Worm (Caenorhabditis elegans) whole organism, L3 larva: ENCODE measurements around the gene K01A2.6.

Experiments
- ama-1 ChIP-seq: fragments of 150-350 bp; optimal IDR thresholded peaks from 2 replicates; lab custom pipeline; 2018
- egl-27 ChIP-seq: sonication (generic microtip); optimal IDR thresholded peaks from 4 replicates; lab custom pipeline; 2017; ENCODE audit warnings: missing biosample characterization, missing genetic modification reagents, missing genetic modification characterization
- elt-2 ChIP-seq: sonication (generic microtip); optimal IDR thresholded peaks from 2 replicates; lab custom pipeline; 2016; ENCODE audit warnings: missing genetic modification reagents, mild to moderate bottlenecking, missing genetic modification characterization, missing compliant biosample characterization
- nhr-11 ChIP-seq: fragments of 150-350 bp; optimal IDR thresholded peaks from 2 replicates; lab custom pipeline; 2014; ENCODE audit warnings: missing biosample characterization, missing genetic modification characterization
- nhr-28 ChIP-seq: fragments of 150-350 bp; optimal IDR thresholded peaks from 2 replicates; lab custom pipeline; 2014; ENCODE audit warnings: missing biosample characterization, missing genetic modification characterization
- nhr-43 ChIP-seq: sonication (generic microtip); optimal IDR thresholded peaks from 2 replicates; lab custom pipeline; 2016; ENCODE audit warnings: mild to moderate bottlenecking, missing genetic modification characterization, missing compliant biosample characterization; ENCODE audit not compliant: poor library complexity, severe bottlenecking
- nhr-76 ChIP-seq: fragments of 150-350 bp; sonication (generic microtip); optimal IDR thresholded peaks from 5 replicates; lab custom pipeline; 2014; ENCODE audit warnings: missing biosample characterization, missing genetic modification characterization
- nhr-77 ChIP-seq: fragments of 150-350 bp; optimal IDR thresholded peaks from 2 replicates; lab custom pipeline; 2014; ENCODE audit warnings: missing biosample characterization, missing genetic modification characterization
- pha-4 ChIP-seq: fragments of 150-350 bp; optimal IDR thresholded peaks from 2 replicates; lab custom pipeline; 2014; ENCODE audit warnings: missing biosample characterization, missing genetic modification reagents, missing genetic modification characterization
- pqm-1 ChIP-seq: fragments of 150-350 bp; optimal IDR thresholded peaks from 2 replicates; lab custom pipeline; 2017; ENCODE audit warnings: missing biosample characterization, missing genetic modification characterization, inconsistent platforms
- skn-1 ChIP-seq: fragments of 150-350 bp; optimal IDR thresholded peaks from 2 replicates; lab custom pipeline; 2014; ENCODE audit warnings: missing biosample characterization, missing genetic modification characterization
- tbx-2 ChIP-seq: sonication (generic microtip); optimal IDR thresholded peaks from 2 replicates; lab custom pipeline; 2016; ENCODE audit warnings: mild to moderate bottlenecking, missing genetic modification characterization, missing compliant biosample characterization
- unc-39 ChIP-seq: sonication (generic microtip); optimal IDR thresholded peaks from 4 replicates; lab custom pipeline; 2017; ENCODE audit warnings: missing biosample characterization, missing genetic modification characterization
- ztf-4 ChIP-seq: fragments of 150-350 bp; optimal IDR thresholded peaks from 2 replicates; lab custom pipeline; 2014; ENCODE audit warnings: missing biosample characterization, missing genetic modification characterization

ce11 chrII:264053-264452 lies 35.7 kb upstream of the K01A2.6 start, which contains the start of gene B0432.14:
- TF ChIP-seq ztf-4 (tag; lab: Kevin White, UChicago) (no peak), nhr-43 (tag; lab: Kevin White, UChicago) (no peak), elt-2 (no peak), ama-1 (no peak), nhr-76 (no peak), nhr-28 (tag; lab: Kevin White, UChicago) (no peak), pqm-1 (tag; lab: Kevin White, UChicago) (no peak), nhr-77 (tag; lab: Kevin White, UChicago) (no peak), tbx-2 (tag; lab: Kevin White, UChicago) (no peak), unc-39 (tag; lab: Kevin White, UChicago) (no peak), pha-4 (tag; lab: Kevin White, UChicago) (no peak), nhr-11 (tag; lab: Kevin White, UChicago) (no peak), egl-27 (tag; lab: Kevin White, UChicago) (no peak), skn-1 (tag; lab: Kevin White, UChicago) (no peak)
